Worm (Caenorhabditis elegans) whole organism, L2 larva: ENCODE data around the gene lgc-50.

Source experiments
- C34F6.9 ChIP-seq: fragments of 150-350 bp; optimal IDR thresholded peaks from 2 replicates; lab custom pipeline; 2014; ENCODE audit warnings: missing biosample characterization, missing genetic modification characterization
- F13H6.1 ChIP-seq: sonication (generic microtip); optimal IDR thresholded peaks from 2 replicates; lab custom pipeline; 2016; ENCODE audit warnings: missing genetic modification characterization, missing compliant biosample characterization
- R02D3.7 ChIP-seq: fragments of 150-350 bp; optimal IDR thresholded peaks from 2 replicates; lab custom pipeline; 2014; ENCODE audit warnings: missing biosample characterization, missing genetic modification characterization
- Y55F3AM.14 ChIP-seq: fragments of 200-800 bp; sonication (Bioruptor generic); optimal IDR thresholded peaks from 2 replicates; lab custom pipeline; 2018; ENCODE audit warnings: mild to moderate bottlenecking, missing genetic modification characterization, missing compliant biosample characterization
- ZK546.5 ChIP-seq: sonication (generic microtip); optimal IDR thresholded peaks from 2 replicates; lab custom pipeline; 2017; ENCODE audit warnings: missing biosample characterization, missing genetic modification characterization
- alr-1 ChIP-seq: fragments of 150-350 bp; optimal IDR thresholded peaks from 2 replicates; lab custom pipeline; 2014; ENCODE audit warnings: missing biosample characterization, missing genetic modification characterization
- aly-2 ChIP-seq: fragments of 150-350 bp; optimal IDR thresholded peaks from 2 replicates; lab custom pipeline; 2014; ENCODE audit warnings: missing biosample characterization, missing genetic modification characterization
- ama-1 ChIP-seq: fragments of 150-350 bp; optimal IDR thresholded peaks from 2 replicates; lab custom pipeline; 2018; ENCODE audit warnings: inconsistent platforms
- blmp-1 ChIP-seq: sonication (generic microtip); optimal IDR thresholded peaks from 2 replicates; lab custom pipeline; 2017; ENCODE audit warnings: missing genetic modification characterization, mild to moderate bottlenecking, missing compliant biosample characterization, antibody characterized with exemption, moderate library complexity; ENCODE audit not compliant: insufficient read depth
- ceh-16 ChIP-seq: fragments of 150-350 bp; optimal IDR thresholded peaks from 2 replicates; lab custom pipeline; 2014; ENCODE audit warnings: missing biosample characterization, missing genetic modification characterization
- ceh-82 ChIP-seq: fragments of 150-350 bp; optimal IDR thresholded peaks from 2 replicates; lab custom pipeline; 2014; ENCODE audit warnings: missing biosample characterization, missing genetic modification characterization
- crh-2 ChIP-seq: sonication (generic microtip); optimal IDR thresholded peaks from 2 replicates; lab custom pipeline; 2017; ENCODE audit warnings: missing biosample characterization, missing genetic modification characterization
- dmd-4 ChIP-seq: sonication (generic microtip); optimal IDR thresholded peaks from 2 replicates; lab custom pipeline; 2017; ENCODE audit warnings: missing biosample characterization, missing genetic modification characterization
- egl-27 ChIP-seq: sonication (generic microtip); optimal IDR thresholded peaks from 3 replicates; lab custom pipeline; 2017; ENCODE audit warnings: missing biosample characterization, missing genetic modification reagents, missing genetic modification characterization
- elt-1 ChIP-seq: fragments of 150-350 bp; optimal IDR thresholded peaks from 2 replicates; lab custom pipeline; 2014; ENCODE audit warnings: missing biosample characterization, missing genetic modification characterization
- elt-3 ChIP-seq: sonication (generic microtip); optimal IDR thresholded peaks from 2 replicates; lab custom pipeline; 2017; ENCODE audit warnings: missing biosample characterization, missing genetic modification characterization
- fos-1 ChIP-seq: fragments of 150-350 bp; optimal IDR thresholded peaks from 2 replicates; lab custom pipeline; 2014; ENCODE audit warnings: missing biosample characterization, missing genetic modification characterization
- gmeb-1 ChIP-seq: fragments of 150-350 bp; optimal IDR thresholded peaks from 2 replicates; lab custom pipeline; 2014; ENCODE audit warnings: missing biosample characterization, missing genetic modification characterization
- lin-11 ChIP-seq: fragments of 150-350 bp; sonication (generic microtip); optimal IDR thresholded peaks from 2 replicates; lab custom pipeline; 2014; ENCODE audit warnings: missing biosample characterization, missing genetic modification characterization, inconsistent platforms, mixed read lengths
- lin-13 ChIP-seq: fragments of 150-350 bp; optimal IDR thresholded peaks from 2 replicates; lab custom pipeline; 2014; ENCODE audit warnings: missing biosample characterization, missing genetic modification reagents, missing genetic modification characterization
- lin-39 ChIP-seq: fragments of 150-350 bp; optimal IDR thresholded peaks from 2 replicates; lab custom pipeline; 2014; ENCODE audit warnings: missing biosample characterization, missing genetic modification reagents, missing genetic modification characterization
- lsy-2 ChIP-seq, 2 experiments: fragments of 150-350 bp in 1 of 2; sonication (generic microtip) in 1 of 2; optimal IDR thresholded peaks; 2 replicates each; lab custom pipeline; 2014 to 2017; ENCODE audit warnings: missing biosample characterization in 2 of 2, missing genetic modification characterization in 2 of 2
- mab-5 ChIP-seq: fragments of 150-350 bp; optimal IDR thresholded peaks from 2 replicates; lab custom pipeline; 2014; ENCODE audit warnings: missing biosample characterization, missing genetic modification characterization
- mbf-1 ChIP-seq: sonication (generic microtip); optimal IDR thresholded peaks from 2 replicates; lab custom pipeline; 2017; ENCODE audit warnings: missing biosample characterization, missing genetic modification characterization
- mdl-1 ChIP-seq, 2 experiments: fragments of 150-350 bp in 1 of 2; sonication (generic microtip) in 1 of 2; optimal IDR thresholded peaks; 2 replicates each; lab custom pipeline; 2017; ENCODE audit warnings: missing biosample characterization in 2 of 2, missing genetic modification characterization in 2 of 2
- nhr-10 ChIP-seq: sonication (generic microtip); optimal IDR thresholded peaks from 2 replicates; lab custom pipeline; 2017; ENCODE audit warnings: missing biosample characterization, missing genetic modification characterization
- nhr-11 ChIP-seq: fragments of 150-350 bp; optimal IDR thresholded peaks from 2 replicates; lab custom pipeline; 2014; ENCODE audit warnings: missing biosample characterization, missing genetic modification characterization
- nhr-12 ChIP-seq: fragments of 150-350 bp; optimal IDR thresholded peaks from 2 replicates; lab custom pipeline; 2014; ENCODE audit warnings: missing biosample characterization, missing genetic modification characterization
- nhr-129 ChIP-seq: fragments of 150-350 bp; optimal IDR thresholded peaks from 2 replicates; lab custom pipeline; 2014; ENCODE audit warnings: missing biosample characterization, missing genetic modification characterization
- nhr-21 ChIP-seq: fragments of 150-350 bp; optimal IDR thresholded peaks from 2 replicates; lab custom pipeline; 2014; ENCODE audit warnings: missing biosample characterization, missing genetic modification characterization
- nhr-23 ChIP-seq: fragments of 150-350 bp; optimal IDR thresholded peaks from 2 replicates; lab custom pipeline; 2014; ENCODE audit warnings: missing biosample characterization, missing genetic modification reagents, missing genetic modification characterization
- nhr-237 ChIP-seq: fragments of 150-350 bp; optimal IDR thresholded peaks from 2 replicates; lab custom pipeline; 2014; ENCODE audit warnings: missing biosample characterization, missing genetic modification characterization
- nhr-25 ChIP-seq: fragments of 150-350 bp; sonication (generic microtip); optimal IDR thresholded peaks from 3 replicates; lab custom pipeline; 2014; ENCODE audit warnings: missing biosample characterization, missing genetic modification characterization
- nhr-6 ChIP-seq: fragments of 150-350 bp; optimal IDR thresholded peaks from 2 replicates; lab custom pipeline; 2014; ENCODE audit warnings: missing biosample characterization, missing genetic modification characterization
- nhr-77 ChIP-seq: fragments of 150-350 bp; optimal IDR thresholded peaks from 2 replicates; lab custom pipeline; 2014; ENCODE audit warnings: missing biosample characterization, missing genetic modification characterization
- peb-1 ChIP-seq: fragments of 150-350 bp; optimal IDR thresholded peaks from 2 replicates; lab custom pipeline; 2014; ENCODE audit warnings: missing biosample characterization, missing genetic modification characterization
- sem-4 ChIP-seq: fragments of 150-350 bp; optimal IDR thresholded peaks from 2 replicates; lab custom pipeline; 2014; ENCODE audit warnings: missing biosample characterization, missing genetic modification reagents, missing genetic modification characterization
- skn-1 ChIP-seq: sonication (generic microtip); optimal IDR thresholded peaks from 2 replicates; lab custom pipeline; 2017; ENCODE audit warnings: missing biosample characterization, missing genetic modification characterization
- sma-3 ChIP-seq: sonication (generic microtip); optimal IDR thresholded peaks from 2 replicates; lab custom pipeline; 2016; ENCODE audit warnings: missing genetic modification reagents, missing genetic modification characterization, missing compliant biosample characterization
- sma-9 ChIP-seq, 2 experiments: fragments of 150-350 bp in 1 of 2; sonication (generic microtip) in 1 of 2; optimal IDR thresholded peaks; 2 replicates each; lab custom pipeline; 2014 to 2016; ENCODE audit warnings: missing genetic modification characterization in 2 of 2, mild to moderate bottlenecking in 1 of 2, missing biosample characterization in 1 of 2, missing compliant biosample characterization in 1 of 2, missing genetic modification reagents in 1 of 2, moderate library complexity in 1 of 2
- snpc-4 ChIP-seq: fragments of 150-350 bp; optimal IDR thresholded peaks from 2 replicates; lab custom pipeline; 2014; ENCODE audit warnings: missing biosample characterization, missing genetic modification characterization
- unc-39 ChIP-seq: fragments of 150-350 bp; optimal IDR thresholded peaks from 2 replicates; lab custom pipeline; 2014; ENCODE audit warnings: missing biosample characterization, missing genetic modification characterization
- unc-55 ChIP-seq: fragments of 150-350 bp; sonication (generic microtip); optimal IDR thresholded peaks from 3 replicates; lab custom pipeline; 2014; ENCODE audit warnings: missing biosample characterization, missing genetic modification reagents, missing genetic modification characterization
- unc-62 ChIP-seq: fragments of 150-350 bp; optimal IDR thresholded peaks from 2 replicates; lab custom pipeline; 2014; ENCODE audit warnings: missing biosample characterization, missing genetic modification reagents, missing genetic modification characterization
- zag-1 ChIP-seq: fragments of 150-350 bp; optimal IDR thresholded peaks from 2 replicates; lab custom pipeline; 2014; ENCODE audit warnings: missing biosample characterization, missing genetic modification characterization
- ztf-1 ChIP-seq: fragments of 200-800 bp; sonication (Bioruptor generic); conservative IDR thresholded peaks from 2 replicates; pipeline ENCODE4 v1.3.6; 2022; ENCODE audit warnings: missing genetic modification characterization, missing compliant biosample characterization
- ztf-11 ChIP-seq: sonication (generic microtip); optimal IDR thresholded peaks from 2 replicates; lab custom pipeline; 2017; ENCODE audit warnings: missing biosample characterization, missing genetic modification characterization
- ztf-4 ChIP-seq: fragments of 150-350 bp; optimal IDR thresholded peaks from 2 replicates; lab custom pipeline; 2014; ENCODE audit warnings: missing biosample characterization, missing genetic modification characterization

lgc-50 gene

ce11 chrIII:7376143-7376802 is 19.0 kb downstream of the lgc-50 start (continued):
- TF ChIP-seq lin-39 (tag; lab: Kevin White, UChicago): no peak

- TF ChIP-seq alr-1: no peak
- TF ChIP-seq ceh-16: no peak
- TF ChIP-seq nhr-21: peak; percentile 30
- no peak for TF ChIP-seq ZK546.5 (tag; lab: Kevin White, UChicago)
- TF ChIP-seq Y55F3AM.14 (GFP tag; lab: Kevin White, UChicago): no peak
- TF ChIP-seq ceh-82: no peak
- no peak for TF ChIP-seq skn-1 (tag; lab: Kevin White, UChicago)
- TF ChIP-seq egl-27 (tag; lab: Kevin White, UChicago): no peak
- no peak for TF ChIP-seq R02D3.7 (tag; lab: Kevin White, UChicago)
- TF ChIP-seq fos-1 (tag; lab: Kevin White, UChicago): peak; percentile 88
- no peak for TF ChIP-seq ztf-1
- TF ChIP-seq sem-4: no peak
- TF ChIP-seq ztf-11: no peak
- TF ChIP-seq mdl-1 (tag; optimal IDR thresholded peaks at IDR 0.05; lab: Kevin White, UChicago): no peak
- TF ChIP-seq nhr-11 (tag; lab: Kevin White, UChicago): no peak
- TF ChIP-seq blmp-1 (tag; lab: Kevin White, UChicago): no peak
- no peak for TF ChIP-seq lsy-2 (tag; optimal IDR thresholded peaks at IDR 0.05; lab: Kevin White, UChicago)
- no peak for TF ChIP-seq gmeb-1
- TF ChIP-seq crh-2: peak; percentile 24
- no peak for TF ChIP-seq nhr-237 (tag; lab: Kevin White, UChicago)
- TF ChIP-seq unc-62 (GFP tag; lab: Kevin White, UChicago): no peak
- no peak for TF ChIP-seq nhr-6 (tag; lab: Kevin White, UChicago)
- no peak for TF ChIP-seq elt-3 (tag; lab: Kevin White, UChicago)
- no peak for TF ChIP-seq unc-39 (tag; lab: Kevin White, UChicago)
- TF ChIP-seq sma-3: peak; percentile 52
- no peak for TF ChIP-seq elt-1 (tag; lab: Kevin White, UChicago)
- TF ChIP-seq nhr-25 (tag; lab: Kevin White, UChicago): no peak
- TF ChIP-seq nhr-77 (tag; lab: Kevin White, UChicago): no peak
- TF ChIP-seq dmd-4 (tag; lab: Kevin White, UChicago): no peak
- no peak for TF ChIP-seq F13H6.1
- TF ChIP-seq aly-2 (tag; lab: Kevin White, UChicago): no peak
- no peak for TF ChIP-seq peb-1
- no peak for TF ChIP-seq mbf-1 (tag; lab: Kevin White, UChicago)
- no peak for TF ChIP-seq C34F6.9 (tag; lab: Kevin White, UChicago)
- TF ChIP-seq unc-55 (GFP tag; lab: Kevin White, UChicago): no peak
- peak; percentile 9 for TF ChIP-seq sma-9 (GFP tag; optimal IDR thresholded peaks at IDR 0.05; lab: Kevin White, UChicago)
- TF ChIP-seq sma-9 (tag; optimal IDR thresholded peaks at IDR 0.05; lab: Kevin White, UChicago): no peak
- TF ChIP-seq nhr-10 (tag; lab: Kevin White, UChicago): no peak
- TF ChIP-seq ztf-4: no peak
- no peak for TF ChIP-seq zag-1 (tag; lab: Kevin White, UChicago)
- no peak for TF ChIP-seq lin-13 (GFP tag; lab: Kevin White, UChicago)
- TF ChIP-seq lin-39 (tag; lab: Kevin White, UChicago): no peak
- TF ChIP-seq ama-1: peak; percentile 7
- TF ChIP-seq lin-11 (tag; lab: Kevin White, UChicago): no peak
- TF ChIP-seq mab-5 (tag; lab: Kevin White, UChicago): no peak
- TF ChIP-seq nhr-23 (tag; lab: Kevin White, UChicago): no peak
- no peak for TF ChIP-seq snpc-4 (tag; lab: Kevin White, UChicago)
- no peak for TF ChIP-seq nhr-12 (tag; lab: Kevin White, UChicago)
- TF ChIP-seq nhr-129 (tag; lab: Kevin White, UChicago): peak; percentile 39
Measured at ce11 chrIII:7375434-7375833, 19.8 kb downstream of the lgc-50 start.
